Worm (Caenorhabditis elegans): Measurements from ENCODE around the gene dnj-16.

- TF ChIP-seq hif-1 (tag; optimal IDR thresholded peaks at IDR 0.05) (no peak), lin-39 (tag; optimal IDR thresholded peaks at IDR 0.05) (no peak), pqm-1 (tag; optimal IDR thresholded peaks at IDR 0.05) (no peak), dve-1 (tag; optimal IDR thresholded peaks at IDR 0.05; ENCODE audit: insufficient read depth) (no peak), D1046.2 (GFP tag; IDR thresholded peaks at IDR 0.05) (no peak), zip-2 (tag; optimal IDR thresholded peaks at IDR 0.05) (no peak), zag-1 (tag; optimal IDR thresholded peaks at IDR 0.05) (no peak), nhr-77 (tag; optimal IDR thresholded peaks at IDR 0.05) (no peak), nhr-111 (GFP tag; optimal IDR thresholded peaks at IDR 0.05) (no peak), arid-1 (GFP tag; conservative IDR thresholded peaks at IDR 0.05) (no peak), zfp-3 (GFP tag; conservative IDR thresholded peaks at IDR 0.05) (no peak), pha-4 (GFP tag; IDR thresholded peaks at IDR 0.05) (no peak), pha-4 (tag; optimal IDR thresholded peaks at IDR 0.05) (no peak)
These were observed 24.2 kb upstream of the dnj-16 start, which contains the start of gene rnf-5 for ce11 chrIII:4166745-4167144.
